Fruit fly (Drosophila melanogaster) whole organism, prepupa: Measurements from ENCODE around the gene GABA-B-R2.
"Not testable (repeated sequence)": the region's sequence is repeated elsewhere in the genome, so short reads cannot be mapped to it uniquely, and the experiment has no call there.

ENCODE experiments used
- Blimp-1 ChIP-seq: fragments of 200-800 bp; sonication (Bioruptor generic); optimal IDR thresholded peaks from 3 replicates; lab custom pipeline; 2017; ENCODE audit warnings: missing biosample characterization, missing genetic modification characterization, mild to moderate bottlenecking, moderate library complexity, missing genetic modification reagents
- CG10631 ChIP-seq: fragments of 200-800 bp; sonication (Bioruptor generic); optimal IDR thresholded peaks from 2 replicates; lab custom pipeline; 2016; ENCODE audit warnings: missing biosample characterization, missing genetic modification characterization
- CG10669 ChIP-seq: fragments of 200-800 bp; sonication (Bioruptor generic); optimal IDR thresholded peaks from 3 replicates; lab custom pipeline; 2018; ENCODE audit warnings: missing biosample characterization, mild to moderate bottlenecking, missing genetic modification characterization, moderate library complexity
- CG11294 ChIP-seq: fragments of 200-800 bp; sonication (Bioruptor generic); IDR thresholded peaks from 2 replicates; pipeline ENCODE4 v1.3.6; 2022; ENCODE audit warnings: missing biosample characterization, missing genetic modification characterization
- CG11762 ChIP-seq: fragments of 200-800 bp; sonication (Bioruptor generic); optimal IDR thresholded peaks from 3 replicates; lab custom pipeline; 2016; ENCODE audit warnings: missing biosample characterization, missing genetic modification characterization; ENCODE audit not compliant: insufficient read depth
- CG11902 ChIP-seq: fragments of 200-800 bp; sonication (Bioruptor generic); optimal IDR thresholded peaks from 3 replicates; lab custom pipeline; 2016; ENCODE audit warnings: missing biosample characterization, missing genetic modification characterization
- CG15336 ChIP-seq: fragments of 200-800 bp; sonication (Bioruptor generic); IDR thresholded peaks from 2 replicates; pipeline ENCODE4 v1.3.6; 2022; ENCODE audit warnings: missing biosample characterization, missing genetic modification characterization
- CG16779 ChIP-seq: fragments of 200-800 bp; sonication (Bioruptor generic); optimal IDR thresholded peaks from 3 replicates; lab custom pipeline; 2017; ENCODE audit warnings: missing biosample characterization, mild to moderate bottlenecking, missing genetic modification characterization
- CG3032 ChIP-seq: fragments of 200-800 bp; optimal IDR thresholded peaks from 2 replicates; lab custom pipeline; 2019; ENCODE audit warnings: missing biosample characterization, mild to moderate bottlenecking, missing genetic modification characterization, moderate library complexity
- CG31627 ChIP-seq: fragments of 200-800 bp; sonication (Bioruptor generic); optimal IDR thresholded peaks from 3 replicates; lab custom pipeline; 2016; ENCODE audit warnings: missing biosample characterization, missing genetic modification characterization
- CG3919 ChIP-seq: fragments of 200-800 bp; sonication (Bioruptor generic); optimal IDR thresholded peaks from 3 replicates; lab custom pipeline; 2016; ENCODE audit warnings: missing biosample characterization, missing genetic modification characterization
- CG4318 ChIP-seq: fragments of 200-800 bp; sonication (Bioruptor generic); optimal IDR thresholded peaks from 3 replicates; lab custom pipeline; 2017; ENCODE audit warnings: missing biosample characterization, mild to moderate bottlenecking, missing genetic modification characterization
- CG6163 ChIP-seq: fragments of 200-800 bp; sonication (Bioruptor generic); IDR thresholded peaks from 3 replicates; pipeline ENCODE4 v1.3.6; 2022; ENCODE audit warnings: missing biosample characterization, missing genetic modification characterization
- CG6276 ChIP-seq: fragments of 200-800 bp; sonication (Bioruptor generic); optimal IDR thresholded peaks from 2 replicates; lab custom pipeline; 2017; ENCODE audit warnings: missing biosample characterization, mild to moderate bottlenecking, missing genetic modification characterization
- CG6808 ChIP-seq: fragments of 200-800 bp; sonication (Bioruptor generic); optimal IDR thresholded peaks from 3 replicates; lab custom pipeline; 2017; ENCODE audit warnings: missing biosample characterization, missing genetic modification characterization, mild to moderate bottlenecking, moderate library complexity, missing genetic modification reagents
- CG6854 ChIP-seq: fragments of 200-800 bp; sonication (Bioruptor generic); optimal IDR thresholded peaks from 2 replicates; lab custom pipeline; 2017; ENCODE audit warnings: missing biosample characterization, mild to moderate bottlenecking, missing genetic modification characterization
- CG7368 ChIP-seq: fragments of 200-800 bp; sonication (Bioruptor generic); optimal IDR thresholded peaks from 3 replicates; lab custom pipeline; 2016; ENCODE audit warnings: missing biosample characterization, missing genetic modification characterization
- CG8119 ChIP-seq: fragments of 200-800 bp; sonication (Bioruptor generic); IDR thresholded peaks from 3 replicates; pipeline ENCODE4 v1.3.6; 2022; ENCODE audit warnings: missing biosample characterization, missing genetic modification characterization
- CG8319 ChIP-seq: fragments of 200-800 bp; sonication (Bioruptor generic); optimal IDR thresholded peaks from 3 replicates; lab custom pipeline; 2016; ENCODE audit warnings: missing biosample characterization, missing genetic modification characterization
- CG8632 ChIP-seq: fragments of 200-800 bp; sonication (Bioruptor generic); optimal IDR thresholded peaks from 3 replicates; lab custom pipeline; 2016; ENCODE audit warnings: missing biosample characterization, missing genetic modification characterization
- CG9139 ChIP-seq: fragments of 200-800 bp; sonication (Bioruptor generic); optimal IDR thresholded peaks from 3 replicates; lab custom pipeline; 2017; ENCODE audit warnings: missing biosample characterization, mild to moderate bottlenecking, missing genetic modification characterization
- Eip75B ChIP-seq: fragments of 200-800 bp; sonication (Bioruptor generic); optimal IDR thresholded peaks from 3 replicates; lab custom pipeline; 2016; ENCODE audit warnings: missing biosample characterization, missing genetic modification characterization
- Eip78C ChIP-seq: fragments of 200-800 bp; sonication (Bioruptor generic); peaks from one replicate; lab custom pipeline; 2016; ENCODE audit warnings: missing biosample characterization, missing genetic modification characterization
- Ets21C ChIP-seq: fragments of 200-800 bp; sonication (Bioruptor generic); optimal IDR thresholded peaks from 3 replicates; lab custom pipeline; 2016; ENCODE audit warnings: missing biosample characterization, missing genetic modification characterization
- Gug ChIP-seq: fragments of 200-800 bp; sonication (Bioruptor generic); IDR thresholded peaks from 2 replicates; pipeline ENCODE4 v1.3.6; 2022; ENCODE audit warnings: missing biosample characterization, missing genetic modification characterization
- Hr39 ChIP-seq: fragments of 200-800 bp; sonication (Bioruptor generic); optimal IDR thresholded peaks from 2 replicates; lab custom pipeline; 2016; ENCODE audit warnings: missing biosample characterization, missing genetic modification characterization
- Hr4 ChIP-seq: fragments of 200-800 bp; sonication (Bioruptor generic); optimal IDR thresholded peaks from 3 replicates; lab custom pipeline; 2016; ENCODE audit warnings: missing biosample characterization, missing genetic modification characterization
- Lpt ChIP-seq: fragments of 200-800 bp; sonication (Bioruptor generic); optimal IDR thresholded peaks from 3 replicates; lab custom pipeline; 2016; ENCODE audit warnings: missing biosample characterization, missing genetic modification characterization
- Met ChIP-seq: fragments of 200-800 bp; sonication (Bioruptor generic); optimal IDR thresholded peaks from 3 replicates; lab custom pipeline; 2016; ENCODE audit warnings: missing biosample characterization, missing genetic modification characterization
- OdsH ChIP-seq: fragments of 200-800 bp; sonication (Bioruptor generic); optimal IDR thresholded peaks from 3 replicates; lab custom pipeline; 2016; ENCODE audit warnings: missing biosample characterization, missing genetic modification characterization
- Sox102F ChIP-seq: fragments of 200-800 bp; sonication (Bioruptor generic); optimal IDR thresholded peaks from 2 replicates; lab custom pipeline; 2016; ENCODE audit warnings: missing biosample characterization, mild to moderate bottlenecking, missing genetic modification characterization
- Sox14 ChIP-seq: fragments of 200-800 bp; sonication (Bioruptor generic); optimal IDR thresholded peaks from 3 replicates; lab custom pipeline; 2016; ENCODE audit warnings: missing biosample characterization, missing genetic modification characterization
- Sox15 ChIP-seq: fragments of 200-800 bp; sonication (Bioruptor generic); optimal IDR thresholded peaks from 3 replicates; lab custom pipeline; 2016; ENCODE audit warnings: missing biosample characterization, missing genetic modification characterization
- achi ChIP-seq: fragments of 200-800 bp; sonication (Bioruptor generic); optimal IDR thresholded peaks from 3 replicates; lab custom pipeline; 2016; ENCODE audit warnings: missing biosample characterization, missing genetic modification characterization
- acj6 ChIP-seq: fragments of 200-800 bp; sonication (Bioruptor generic); optimal IDR thresholded peaks from 3 replicates; lab custom pipeline; 2016; ENCODE audit warnings: missing biosample characterization, missing genetic modification characterization
- cyc ChIP-seq: fragments of 200-800 bp; sonication (Bioruptor generic); optimal IDR thresholded peaks from 3 replicates; lab custom pipeline; 2016; ENCODE audit warnings: missing biosample characterization, missing genetic modification characterization
- dac ChIP-seq: fragments of 200-800 bp; sonication (Bioruptor generic); optimal IDR thresholded peaks from 2 replicates; lab custom pipeline; 2017; ENCODE audit warnings: missing biosample characterization, mild to moderate bottlenecking, missing genetic modification characterization
- eg ChIP-seq: fragments of 200-800 bp; sonication (Bioruptor generic); IDR thresholded peaks from 3 replicates; pipeline ENCODE4 v1.3.6; 2022; ENCODE audit warnings: missing biosample characterization, missing genetic modification characterization
- esn ChIP-seq: fragments of 200-800 bp; sonication (Bioruptor generic); optimal IDR thresholded peaks from 2 replicates; lab custom pipeline; 2016; ENCODE audit warnings: missing biosample characterization, mild to moderate bottlenecking, missing genetic modification characterization, moderate library complexity
- fd59A ChIP-seq: fragments of 200-800 bp; sonication (Bioruptor generic); optimal IDR thresholded peaks from 2 replicates; lab custom pipeline; 2017; ENCODE audit warnings: missing biosample characterization, mild to moderate bottlenecking, missing genetic modification characterization, missing genetic modification reagents
- fd85E ChIP-seq: fragments of 200-800 bp; sonication (Bioruptor generic); optimal IDR thresholded peaks from 3 replicates; lab custom pipeline; 2016; ENCODE audit warnings: missing biosample characterization, missing genetic modification characterization
- fkh ChIP-seq: fragments of 200-800 bp; sonication (Bioruptor generic); optimal IDR thresholded peaks from 3 replicates; lab custom pipeline; 2017; ENCODE audit warnings: missing biosample characterization, mild to moderate bottlenecking, missing genetic modification characterization, moderate library complexity
- lz ChIP-seq: fragments of 200-800 bp; sonication (Bioruptor generic); optimal IDR thresholded peaks from 3 replicates; lab custom pipeline; 2016; ENCODE audit warnings: missing biosample characterization, missing genetic modification characterization
- net ChIP-seq: fragments of 200-800 bp; sonication (Bioruptor generic); optimal IDR thresholded peaks from 3 replicates; lab custom pipeline; 2016; ENCODE audit warnings: missing biosample characterization, missing genetic modification characterization
- pdm3 ChIP-seq: fragments of 200-800 bp; sonication (Bioruptor generic); optimal IDR thresholded peaks from 3 replicates; lab custom pipeline; 2016; ENCODE audit warnings: missing biosample characterization, missing genetic modification characterization
- salr ChIP-seq, 2 experiments: fragments of 200-800 bp; sonication (Bioruptor generic); optimal IDR thresholded peaks; 3 replicates each; lab custom pipeline; 2016 to 2018; ENCODE audit warnings: missing biosample characterization in 2 of 2, missing genetic modification characterization in 2 of 2, mild to moderate bottlenecking in 1 of 2
- spab ChIP-seq: fragments of 200-800 bp; sonication (Bioruptor generic); optimal IDR thresholded peaks from 2 replicates; lab custom pipeline; 2017; ENCODE audit warnings: missing biosample characterization, mild to moderate bottlenecking, missing genetic modification characterization, missing genetic modification reagents
- svp ChIP-seq: fragments of 200-800 bp; sonication (Bioruptor generic); peaks from one replicate; lab custom pipeline; 2016; ENCODE audit warnings: missing biosample characterization, missing genetic modification characterization
- topi ChIP-seq: fragments of 200-800 bp; sonication (Bioruptor generic); optimal IDR thresholded peaks from 3 replicates; lab custom pipeline; 2016; ENCODE audit warnings: missing biosample characterization, missing genetic modification characterization
- vri ChIP-seq: fragments of 200-800 bp; sonication (Bioruptor generic); optimal IDR thresholded peaks from 3 replicates; lab custom pipeline; 2016; ENCODE audit warnings: missing biosample characterization, mild to moderate bottlenecking, missing genetic modification characterization

GABA-B-R2 gene

dm6 chr3R:21736196-21736595 lies 39.4 kb downstream of the GABA-B-R2 start, which contains the start of gene Sfp93F:
TSS of gene Sfp93F (minus strand) at chr3R:21736296.
- TF ChIP-seq Met; OdsH (GFP tag; lab: Kevin White, UChicago); CG8632: not testable (repeated sequence)
- TF ChIP-seq, all 60 proteins: peak for 0; not testable (repeated sequence) for 60

- TF ChIP-seq CG11294 (GFP tag; lab: Robert Waterston, UW), result peak; percentile 48; the same call in 1 of the 2 replicates
- peak; percentile 28 for TF ChIP-seq Sox15
- peak; percentile 78 for TF ChIP-seq achi (GFP tag; lab: Kevin White, UChicago)
- peak; percentile 14 for TF ChIP-seq spab
- TF ChIP-seq net (GFP tag; lab: Kevin White, UChicago), result peak; percentile 70
- TF ChIP-seq Hr4 (GFP tag; lab: Kevin White, UChicago), result peak; percentile 95
- peak; percentile 51 for TF ChIP-seq CG3919 (GFP tag; lab: Kevin White, UChicago)
- TF ChIP-seq CG6808 (GFP tag; lab: Kevin White, UChicago), result no peak
- TF ChIP-seq CG9139 (GFP tag; lab: Kevin White, UChicago), result no peak
- TF ChIP-seq CG4318, result peak; percentile 74
- TF ChIP-seq cyc (GFP tag; lab: Kevin White, UChicago), result peak; percentile 43
- peak; percentile 51 for TF ChIP-seq Sox14 (GFP tag; lab: Kevin White, UChicago)
- peak; percentile 34 for TF ChIP-seq lz (GFP tag; lab: Kevin White, UChicago)
- TF ChIP-seq Met, result peak; percentile 59
- TF ChIP-seq Blimp-1 (GFP tag; lab: Kevin White, UChicago), result no peak
- TF ChIP-seq vri (GFP tag; lab: Kevin White, UChicago), result peak; percentile 18
- TF ChIP-seq CG6854 (GFP tag; lab: Kevin White, UChicago), result no peak
- TF ChIP-seq OdsH (GFP tag; lab: Kevin White, UChicago), result peak; percentile 70
- peak; percentile 70 for TF ChIP-seq acj6 (GFP tag; lab: Kevin White, UChicago)
- TF ChIP-seq CG8119 (GFP tag; lab: Robert Waterston, UW), result peak; percentile 92
- peak; percentile 33 for TF ChIP-seq CG11762 (GFP tag; lab: Kevin White, UChicago)
- peak; percentile 62 for TF ChIP-seq Gug (GFP tag; lab: Robert Waterston, UW)
- peak; percentile 68 for TF ChIP-seq Lpt (GFP tag; lab: Kevin White, UChicago)
- no peak for TF ChIP-seq CG10669 (GFP tag; lab: Kevin White, UChicago)
- peak; percentile 29 for TF ChIP-seq Sox102F (GFP tag; lab: Kevin White, UChicago)
- peak; percentile 92 for TF ChIP-seq CG15336 (GFP tag; lab: Robert Waterston, UW)
- TF ChIP-seq esn (GFP tag; lab: Kevin White, UChicago), result peak; percentile 57
- peak; percentile 54 for TF ChIP-seq svp (GFP tag; lab: Kevin White, UChicago)
- no peak for TF ChIP-seq CG16779 (tag; lab: Kevin White, UChicago)
- peak; percentile 74 for TF ChIP-seq dac (GFP tag; lab: Kevin White, UChicago)
- TF ChIP-seq CG6163, result peak; percentile 87
- peak; percentile 46 for TF ChIP-seq CG8632
- no peak for TF ChIP-seq fd59A (GFP tag; lab: Kevin White, UChicago)
- peak; percentile 1 for TF ChIP-seq Ets21C (GFP tag; lab: Kevin White, UChicago)
- TF ChIP-seq CG3032 (tag; lab: Kevin White, UChicago), result peak; percentile 24
- peak; percentile 93 for TF ChIP-seq Eip78C (GFP tag; lab: Kevin White, UChicago)
- no peak for TF ChIP-seq fkh
- no peak for TF ChIP-seq CG8319 (GFP tag; lab: Kevin White, UChicago)
- peak; percentile 56 for TF ChIP-seq Hr39
- peak; percentile 8 for TF ChIP-seq CG11902 (GFP tag; lab: Kevin White, UChicago)
- TF ChIP-seq topi, result peak; percentile 22
- TF ChIP-seq CG31627 (GFP tag; lab: Kevin White, UChicago), result peak; percentile 46
- peak; percentile 54 for TF ChIP-seq Eip75B
- TF ChIP-seq pdm3 (GFP tag; lab: Kevin White, UChicago), result peak; percentile 76
- peak; percentile 9 for TF ChIP-seq CG7368 (GFP tag; lab: Kevin White, UChicago)
- TF ChIP-seq salr (GFP tag; optimal IDR thresholded peaks at IDR 0.05; lab: Kevin White, UChicago), result peak in 1 of 2 experiments; percentile 56
- TF ChIP-seq CG10631 (GFP tag; lab: Kevin White, UChicago), result peak; percentile 50
- peak; percentile 90 for TF ChIP-seq eg (GFP tag; lab: Robert Waterston, UW)
- TF ChIP-seq CG6276, result peak; percentile 69
- TF ChIP-seq fd85E, result no peak
Measured at dm6 chr3R:21732901-21733300, 42.7 kb downstream of the GABA-B-R2 start.
